Fruit fly (Drosophila melanogaster) whole organism, embryonic: ENCODE measurements around the gene Pkg21D.
A peak's percentile ranks its signal among the peaks of the same experiment; 100 is the strongest.

Source experiments
- Aef1 ChIP-seq: fragments of 200-800 bp; sonication (Bioruptor generic); IDR thresholded peaks from 3 replicates; pipeline ENCODE4 v1.3.6; 2022; ENCODE audit warnings: missing biosample characterization, missing genetic modification characterization
- Asciz ChIP-seq: fragments of 200-800 bp; sonication (Bioruptor generic); optimal IDR thresholded peaks from 2 replicates; lab custom pipeline; 2017; ENCODE audit warnings: missing biosample characterization, mild to moderate bottlenecking, missing genetic modification characterization, missing genetic modification reagents
- Awh ChIP-seq: fragments of 200-800 bp; sonication (Bioruptor generic); IDR thresholded peaks from 2 replicates; pipeline ENCODE4, ENCODE4 v1.3.6; 2022; ENCODE audit warnings: missing biosample characterization, missing genetic modification characterization
- CG10654 ChIP-seq: fragments of 200-800 bp; sonication (Bioruptor generic); optimal IDR thresholded peaks from 2 replicates; lab custom pipeline; 2016; ENCODE audit warnings: missing biosample characterization, missing genetic modification characterization
- CG12219 ChIP-seq: fragments of 200-800 bp; sonication (Bioruptor generic); optimal IDR thresholded peaks from 3 replicates; lab custom pipeline; 2018; ENCODE audit warnings: missing biosample characterization, mild to moderate bottlenecking, missing genetic modification characterization
- CG12942 ChIP-seq: fragments of 200-800 bp; sonication (Bioruptor generic); optimal IDR thresholded peaks from 3 replicates; lab custom pipeline; 2016; ENCODE audit warnings: missing biosample characterization, missing genetic modification characterization
- CG14860 ChIP-seq: fragments of 200-800 bp; sonication (Bioruptor generic); IDR thresholded peaks from 3 replicates; pipeline ENCODE4 v1.3.6; 2022; ENCODE audit warnings: missing biosample characterization, missing genetic modification characterization; ENCODE audit not compliant: partially characterized antibody
- CG15073 ChIP-seq: fragments of 200-800 bp; sonication (Bioruptor generic); optimal IDR thresholded peaks from 2 replicates; lab custom pipeline; 2016; ENCODE audit warnings: missing biosample characterization, missing genetic modification characterization
- CG16779 ChIP-seq: fragments of 200-800 bp; sonication (Bioruptor generic); IDR thresholded peaks from 2 replicates; pipeline ENCODE4 v1.3.6; 2022; ENCODE audit warnings: missing biosample characterization, missing genetic modification characterization
- CG17385 ChIP-seq: fragments of 200-800 bp; sonication (Bioruptor generic); optimal IDR thresholded peaks from 3 replicates; lab custom pipeline; 2018; ENCODE audit warnings: missing biosample characterization, mild to moderate bottlenecking, missing genetic modification characterization
- CG30403 ChIP-seq: fragments of 200-800 bp; sonication (Bioruptor generic); optimal IDR thresholded peaks from 3 replicates; lab custom pipeline; 2016; ENCODE audit warnings: missing biosample characterization, missing genetic modification characterization
- CG31441 ChIP-seq: fragments of 200-800 bp; sonication (Bioruptor generic); IDR thresholded peaks from 2 replicates; pipeline ENCODE4 v1.3.6; 2022; ENCODE audit warnings: missing biosample characterization, missing genetic modification characterization
- CG34224 ChIP-seq: fragments of 200-800 bp; sonication (Bioruptor generic); IDR thresholded peaks from 3 replicates; pipeline ENCODE4 v1.3.6; 2022; ENCODE audit warnings: missing biosample characterization, missing genetic modification characterization; ENCODE audit not compliant: partially characterized antibody
- CG5953 ChIP-seq: fragments of 200-800 bp; sonication (Bioruptor generic); IDR thresholded peaks from 2 replicates; pipeline ENCODE4 v1.3.6; 2022; ENCODE audit warnings: missing biosample characterization, missing genetic modification characterization
- CG7556 ChIP-seq: fragments of 200-800 bp; sonication (Bioruptor generic); optimal IDR thresholded peaks from 2 replicates; lab custom pipeline; 2017; ENCODE audit warnings: missing biosample characterization, mild to moderate bottlenecking, missing genetic modification characterization
- CG8944 ChIP-seq: fragments of 200-800 bp; sonication (Bioruptor generic); optimal IDR thresholded peaks from 3 replicates; lab custom pipeline; 2016; ENCODE audit warnings: missing biosample characterization, missing genetic modification characterization
- CG9727 ChIP-seq: fragments of 200-800 bp; sonication (Bioruptor generic); optimal IDR thresholded peaks from 3 replicates; lab custom pipeline; 2017; ENCODE audit warnings: missing biosample characterization, mild to moderate bottlenecking, missing genetic modification characterization
- CG9797 ChIP-seq: fragments of 200-800 bp; sonication (Bioruptor generic); optimal IDR thresholded peaks from 3 replicates; lab custom pipeline; 2018; ENCODE audit warnings: missing biosample characterization, mild to moderate bottlenecking, missing genetic modification characterization
- CrebB ChIP-seq: fragments of 200-800 bp; sonication (Bioruptor generic); optimal IDR thresholded peaks from 3 replicates; lab custom pipeline; 2018; ENCODE audit warnings: missing biosample characterization, mild to moderate bottlenecking, missing genetic modification characterization
- Dek ChIP-seq: fragments of 200-800 bp; sonication (Bioruptor generic); optimal IDR thresholded peaks from 3 replicates; lab custom pipeline; 2019; ENCODE audit warnings: missing biosample characterization, mild to moderate bottlenecking, missing genetic modification characterization, moderate library complexity
- Doc2 ChIP-seq: fragments of 200-800 bp; sonication (Bioruptor generic); IDR thresholded peaks from 2 replicates; pipeline ENCODE4 v1.3.6; 2022; ENCODE audit warnings: missing biosample characterization, missing genetic modification characterization
- Elba2 ChIP-seq: fragments of 200-800 bp; sonication (Bioruptor generic); optimal IDR thresholded peaks from 3 replicates; lab custom pipeline; 2016; ENCODE audit warnings: missing biosample characterization, missing genetic modification characterization
- Hey ChIP-seq: fragments of 200-800 bp; sonication (Bioruptor generic); optimal IDR thresholded peaks from 3 replicates; lab custom pipeline; 2018; ENCODE audit warnings: missing biosample characterization, mild to moderate bottlenecking, missing genetic modification characterization
- Jarid2 ChIP-seq: fragments of 200-800 bp; sonication (Bioruptor generic); optimal IDR thresholded peaks from 3 replicates; lab custom pipeline; 2017; ENCODE audit warnings: mild to moderate bottlenecking, missing biosample characterization, missing genetic modification reagents, missing genetic modification characterization
- MESR4 ChIP-seq: fragments of 200-800 bp; sonication (Bioruptor generic); optimal IDR thresholded peaks from 2 replicates; lab custom pipeline; 2018; ENCODE audit warnings: missing biosample characterization, mild to moderate bottlenecking, missing genetic modification characterization, moderate library complexity
- NC2β ChIP-seq: fragments of 200-800 bp; sonication (Bioruptor generic); optimal IDR thresholded peaks from 2 replicates; lab custom pipeline; 2016; ENCODE audit warnings: missing biosample characterization, missing genetic modification characterization
- Oli ChIP-seq: fragments of 200-800 bp; sonication (Bioruptor generic); optimal IDR thresholded peaks from 2 replicates; lab custom pipeline; 2018; ENCODE audit warnings: missing biosample characterization, mild to moderate bottlenecking, missing genetic modification characterization, moderate library complexity
- Spps ChIP-seq: fragments of 200-800 bp; sonication (Bioruptor generic); optimal IDR thresholded peaks from 2 replicates; lab custom pipeline; 2018; ENCODE audit warnings: missing biosample characterization, mild to moderate bottlenecking, missing genetic modification characterization
- Sry-β ChIP-seq: fragments of 200-800 bp; sonication (Bioruptor generic); optimal IDR thresholded peaks from 2 replicates; lab custom pipeline; 2018; ENCODE audit warnings: missing biosample characterization, mild to moderate bottlenecking, missing genetic modification characterization, moderate library complexity
- Vsx1 ChIP-seq: fragments of 200-800 bp; sonication (Bioruptor generic); optimal IDR thresholded peaks from 2 replicates; lab custom pipeline; 2017; ENCODE audit warnings: missing biosample characterization, mild to moderate bottlenecking, missing genetic modification characterization, missing genetic modification reagents
- bab2 ChIP-seq: fragments of 200-800 bp; sonication (Bioruptor generic); optimal IDR thresholded peaks from 2 replicates; lab custom pipeline; 2016; ENCODE audit warnings: missing biosample characterization, missing genetic modification characterization
- chinmo ChIP-seq: fragments of 200-800 bp; sonication (Bioruptor generic); IDR thresholded peaks from 4 replicates; pipeline ENCODE4 v1.3.6; 2022; ENCODE audit warnings: missing biosample characterization, missing genetic modification characterization; ENCODE audit not compliant: partially characterized antibody
- dm ChIP-seq: fragments of 200-800 bp; sonication (Bioruptor generic); optimal IDR thresholded peaks from 3 replicates; lab custom pipeline; 2016; ENCODE audit warnings: missing biosample characterization, missing genetic modification characterization
- fd102C ChIP-seq: fragments of 200-800 bp; sonication (Bioruptor generic); optimal IDR thresholded peaks from 2 replicates; lab custom pipeline; 2018; ENCODE audit warnings: missing biosample characterization, mild to moderate bottlenecking, missing genetic modification characterization, moderate library complexity
- gcm2 ChIP-seq: fragments of 200-800 bp; sonication (Bioruptor generic); optimal IDR thresholded peaks from 2 replicates; lab custom pipeline; 2016; ENCODE audit warnings: missing biosample characterization, missing genetic modification characterization
- gro ChIP-seq: fragments of 200-800 bp; sonication (Bioruptor generic); optimal IDR thresholded peaks from 2 replicates; lab custom pipeline; 2016; ENCODE audit warnings: missing biosample characterization, missing genetic modification characterization
- ham ChIP-seq: fragments of 200-800 bp; sonication (Bioruptor generic); IDR thresholded peaks from 2 replicates; pipeline ENCODE4 v1.3.6; 2022; ENCODE audit warnings: missing biosample characterization, missing genetic modification characterization
- hb ChIP-seq: fragments of 200-800 bp; sonication (Bioruptor generic); IDR thresholded peaks from 3 replicates; pipeline ENCODE4 v1.3.6; 2022; ENCODE audit warnings: missing biosample characterization, missing genetic modification characterization; ENCODE audit not compliant: partially characterized antibody
- mld ChIP-seq: fragments of 200-800 bp; sonication (Bioruptor generic); IDR thresholded peaks from 3 replicates; pipeline ENCODE4 v1.3.6; 2022; ENCODE audit warnings: missing biosample characterization, missing genetic modification characterization; ENCODE audit not compliant: partially characterized antibody
- pita ChIP-seq: fragments of 200-800 bp; sonication (Bioruptor generic); optimal IDR thresholded peaks from 2 replicates; lab custom pipeline; 2017; ENCODE audit warnings: missing biosample characterization, mild to moderate bottlenecking, missing genetic modification characterization
- pnt ChIP-seq: fragments of 200-800 bp; sonication (Bioruptor generic); optimal IDR thresholded peaks from 3 replicates; lab custom pipeline; 2016; ENCODE audit warnings: missing biosample characterization, missing genetic modification characterization
- sisA ChIP-seq: fragments of 200-800 bp; sonication (Bioruptor generic); IDR thresholded peaks from 2 replicates; pipeline ENCODE4 v1.3.6; 2022; ENCODE audit warnings: missing biosample characterization, missing genetic modification characterization
- sr ChIP-seq: fragments of 200-800 bp; sonication (Bioruptor generic); IDR thresholded peaks from 3 replicates; pipeline ENCODE4 v1.3.6; 2022; ENCODE audit warnings: missing biosample characterization, missing genetic modification characterization
- ssp ChIP-seq: fragments of 200-800 bp; sonication (Bioruptor generic); IDR thresholded peaks from 2 replicates; pipeline ENCODE4 v1.3.6; 2022; ENCODE audit warnings: missing biosample characterization, missing genetic modification characterization
- unpg ChIP-seq: fragments of 200-800 bp; sonication (Bioruptor generic); optimal IDR thresholded peaks from 3 replicates; lab custom pipeline; 2018; ENCODE audit warnings: missing biosample characterization, mild to moderate bottlenecking, missing genetic modification characterization, moderate library complexity
- vnd ChIP-seq: fragments of 200-800 bp; sonication (Bioruptor generic); IDR thresholded peaks from 3 replicates; pipeline ENCODE4 v1.3.6; 2022; ENCODE audit warnings: missing biosample characterization, missing genetic modification characterization; ENCODE audit not compliant: partially characterized antibody

The Pkg21D gene

DNA sequence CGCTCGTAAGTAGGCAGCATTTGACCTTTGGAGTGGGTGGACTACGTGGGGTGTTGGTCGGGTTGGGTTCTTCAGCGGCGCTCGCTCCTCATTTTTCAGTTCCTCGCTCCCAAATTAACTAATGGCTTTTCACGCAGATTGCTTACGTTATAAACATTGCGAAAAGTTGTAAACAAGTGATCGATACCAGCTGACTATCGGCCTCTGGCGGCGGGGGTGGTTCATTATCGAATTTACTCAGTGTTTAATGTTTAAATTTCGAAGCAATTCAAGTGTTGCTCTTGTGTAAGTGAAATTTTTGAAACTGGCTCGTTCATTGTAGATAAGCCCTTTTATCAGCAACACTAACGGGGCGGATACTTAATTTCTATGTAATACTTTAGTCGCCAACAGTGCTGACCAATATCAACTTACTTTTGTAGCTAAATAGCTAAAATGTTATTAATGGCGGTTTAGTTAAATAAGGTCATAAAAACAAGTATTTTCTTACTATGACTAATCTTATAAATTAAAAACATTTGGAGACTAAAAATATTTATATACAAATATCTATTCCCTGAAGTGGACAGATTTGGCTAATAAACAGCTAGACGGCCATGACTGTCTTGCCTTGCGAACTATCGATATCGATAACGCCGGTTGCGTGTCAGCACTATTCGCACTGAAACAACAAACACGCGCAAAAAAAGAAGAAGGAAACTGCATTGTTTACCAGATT, 28.9 kb upstream of the Pkg21D start, which contains the start of the genes PGAP2 and Clp (continued):
- peak; percentile 76 for TF ChIP-seq sisA (GFP tag; lab: Robert Waterston, UW)
- peak; percentile 57 for TF ChIP-seq Spps (tag; lab: Kevin White, UChicago)
- peak; percentile 12 for TF ChIP-seq CG8944 (GFP tag; lab: Kevin White, UChicago)
- TF ChIP-seq CrebB = peak; percentile 7
- peak; percentile 73 for TF ChIP-seq CG31441 (GFP tag; lab: Robert Waterston, UW)
- TF ChIP-seq CG10654 (GFP tag; lab: Kevin White, UChicago) = peak; percentile 62
- peak; percentile 16 for TF ChIP-seq pnt (GFP tag; lab: Kevin White, UChicago)
- TF ChIP-seq bab2 = peak; percentile 57
- TF ChIP-seq Asciz (GFP tag; lab: Kevin White, UChicago) = no peak
- no peak for TF ChIP-seq ham (GFP tag; lab: Robert Waterston, UW)
- TF ChIP-seq CG5953 = no peak
- no peak for TF ChIP-seq Jarid2 (GFP tag; lab: Kevin White, UChicago)
- peak; percentile 86 for TF ChIP-seq CG30403
- TF ChIP-seq vnd (GFP tag; lab: Robert Waterston, UW) = peak; percentile 48; the same call in 1 of the 3 replicates
- peak; percentile 80 for TF ChIP-seq CG9727 (GFP tag; lab: Kevin White, UChicago)
- peak; percentile 82 for TF ChIP-seq Aef1 (GFP tag; lab: Robert Waterston, UW)
- peak; percentile 64 for TF ChIP-seq CG17385
- peak; percentile 65 for TF ChIP-seq CG7556 (GFP tag; lab: Kevin White, UChicago)
- no peak for TF ChIP-seq Awh (GFP tag; lab: Robert Waterston, UW)
- TF ChIP-seq pita = no peak
- TF ChIP-seq gcm2 = no peak

DNA sequence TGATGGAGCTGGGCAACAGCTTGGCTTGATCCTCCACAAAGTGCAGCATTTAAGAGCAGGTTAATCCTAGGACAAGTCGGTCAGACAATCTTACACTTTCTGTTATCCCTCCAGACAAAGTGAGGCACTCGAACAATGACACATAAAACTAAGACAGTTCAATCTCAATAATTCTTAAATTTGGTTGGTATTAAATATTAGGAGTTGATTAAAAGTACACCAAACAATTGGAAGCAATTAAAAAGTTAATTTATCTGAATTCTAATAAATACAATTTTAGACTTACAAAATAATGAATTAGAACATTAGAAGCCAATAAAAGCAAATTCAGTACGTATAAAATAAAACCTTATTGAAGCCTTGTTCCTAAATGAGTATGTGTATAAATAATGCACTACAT, 27.3 kb upstream of the Pkg21D start, which contains the start of gene CG15880:
TSS of gene CG15880 (minus strand) at position 101 of the 400 bp plus-strand sequence.
- TF ChIP-seq Oli (no peak), CG12219 (no peak), Elba2 (GFP tag; lab: Kevin White, UChicago) (no peak), ssp (GFP tag; lab: Robert Waterston, UW) (no peak)

DNA sequence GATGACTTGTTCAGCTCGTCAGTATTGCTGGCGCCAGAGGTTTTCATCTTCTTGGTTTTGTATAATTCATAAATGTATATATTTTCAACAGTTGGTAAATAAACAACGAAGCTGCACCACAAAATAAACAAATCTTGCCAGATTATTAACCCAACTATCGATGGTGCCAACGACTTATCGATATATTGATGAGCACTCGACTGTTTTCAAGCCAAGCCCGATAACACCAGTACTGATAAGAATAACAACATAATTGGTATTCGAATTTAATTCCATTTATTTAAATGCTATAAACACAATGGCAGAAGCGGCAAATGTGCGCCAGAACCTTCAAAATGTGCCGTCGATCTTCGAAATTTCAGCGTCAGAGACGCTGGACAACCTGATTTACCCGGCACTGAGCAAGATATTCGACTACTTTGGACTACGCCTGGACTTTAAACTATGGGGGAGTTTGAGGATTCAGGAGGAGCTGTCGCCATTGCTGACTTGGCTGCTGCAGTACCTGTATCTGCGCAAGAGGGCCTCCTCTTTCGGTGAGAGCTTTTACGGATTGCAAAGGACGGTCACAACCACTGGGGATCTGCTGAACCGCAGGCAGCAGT, 25.3 kb upstream of the Pkg21D start, which contains the start of the genes Saf6 and Pex12:
TSS of gene Saf6 (minus strand) at position 166 of the 605 bp plus-strand sequence.
TSS of gene Pex12 (plus strand) at position 209 of the 605 bp plus-strand sequence.
- TF ChIP-seq Elba2 (GFP tag; lab: Kevin White, UChicago) = no peak
- no peak for TF ChIP-seq Dek (tag; lab: Kevin White, UChicago)
- no peak for TF ChIP-seq CG12942 (GFP tag; lab: Kevin White, UChicago)
- TF ChIP-seq CG15073 = no peak
- no peak for TF ChIP-seq CG12219
- TF ChIP-seq CG9797 = no peak
- TF ChIP-seq chinmo (GFP tag; lab: Robert Waterston, UW) = peak; percentile 89
- TF ChIP-seq unpg (GFP tag; lab: Kevin White, UChicago) = no peak
- TF ChIP-seq CG14860 (GFP tag; lab: Robert Waterston, UW) = peak; percentile 85
- TF ChIP-seq Sry-β (GFP tag; lab: Kevin White, UChicago) = peak; percentile 91
- TF ChIP-seq MESR4 = peak; percentile 41
- no peak for TF ChIP-seq gro (GFP tag; lab: Kevin White, UChicago)
- TF ChIP-seq NC2β (GFP tag; lab: Kevin White, UChicago) = no peak
- no peak for TF ChIP-seq Doc2 (GFP tag; lab: Robert Waterston, UW)
- no peak for TF ChIP-seq sr (GFP tag; lab: Robert Waterston, UW)
- TF ChIP-seq Vsx1 (GFP tag; lab: Kevin White, UChicago) = no peak
- TF ChIP-seq Hey (tag; lab: Kevin White, UChicago) = no peak
- no peak for TF ChIP-seq CG31441 (GFP tag; lab: Robert Waterston, UW)
- no peak for TF ChIP-seq fd102C (GFP tag; lab: Kevin White, UChicago)
- 0 out of 3 replicates have a peak, but pooled peaks have one; percentile 51 for TF ChIP-seq mld
- TF ChIP-seq CG34224 = peak; percentile 91
- TF ChIP-seq CG16779 (GFP tag; lab: Robert Waterston, UW) = no peak
- no peak for TF ChIP-seq dm (GFP tag; lab: Kevin White, UChicago)
- peak; percentile 79 for TF ChIP-seq hb (GFP tag; lab: Robert Waterston, UW)
